Worm (Caenorhabditis elegans): Measurements from ENCODE around the gene ldp-1.

Gene ldp-1

DNA sequence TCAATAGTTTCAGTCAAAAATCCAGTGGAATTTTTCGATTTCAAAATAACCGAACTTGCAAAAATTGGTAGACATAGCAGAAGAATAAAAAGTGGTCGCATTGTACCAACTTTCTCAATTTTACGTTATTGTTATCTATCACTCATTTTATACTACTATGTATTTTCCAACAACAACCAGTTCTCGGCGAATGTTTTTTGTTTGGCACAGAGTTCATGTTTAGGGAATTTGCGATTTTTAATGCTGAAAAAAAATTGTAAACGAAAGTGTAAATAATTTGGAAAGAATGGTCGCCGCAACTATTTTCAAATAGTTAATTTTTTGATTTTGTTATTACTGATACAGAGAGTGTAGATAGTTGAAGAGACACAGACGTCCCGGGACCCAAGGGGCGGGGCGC, 22.1 kb downstream of the ldp-1 start, which contains the start of gene C45H4.21:
Gene C45H4.21, minus strand, starts transcription at position 101 of the 400 bp plus-strand sequence.
- no peak for TF ChIP-seq ceh-18 (tag; optimal IDR thresholded peaks at IDR 0.05)
- no peak for TF ChIP-seq ceh-45 (GFP tag; IDR thresholded peaks at IDR 0.05)
- TF ChIP-seq lim-6 (tag; optimal IDR thresholded peaks at IDR 0.05) = no peak
- TF ChIP-seq ets-4 (tag; optimal IDR thresholded peaks at IDR 0.05) = no peak
- no peak for TF ChIP-seq tbx-2 (tag; optimal IDR thresholded peaks at IDR 0.05)
- TF ChIP-seq pag-3 (tag; optimal IDR thresholded peaks at IDR 0.05; ENCODE audit: borderline replicate concordance) = no peak
- no peak for TF ChIP-seq pqm-1 (tag; optimal IDR thresholded peaks at IDR 0.05)
- TF ChIP-seq ref-2 (tag; optimal IDR thresholded peaks at IDR 0.05) = no peak
- no peak for TF ChIP-seq eyg-1 (tag; optimal IDR thresholded peaks at IDR 0.05)
- no peak for TF ChIP-seq ceh-30 (tag; optimal IDR thresholded peaks at IDR 0.05)
- no peak for TF ChIP-seq che-1 (tag; optimal IDR thresholded peaks at IDR 0.05)
- no peak for TF ChIP-seq ceh-2 (tag; optimal IDR thresholded peaks at IDR 0.05)
- no peak for TF ChIP-seq ceh-9 (tag; optimal IDR thresholded peaks at IDR 0.05)
- TF ChIP-seq pros-1 (tag; optimal IDR thresholded peaks at IDR 0.05) = no peak
- no peak for TF ChIP-seq syd-9 (tag; optimal IDR thresholded peaks at IDR 0.05)
- no peak for TF ChIP-seq sox-4 (tag; optimal IDR thresholded peaks at IDR 0.05)
- TF ChIP-seq zip-5 (tag; optimal IDR thresholded peaks at IDR 0.05) = no peak
- no peak for TF ChIP-seq rnt-1 (tag; optimal IDR thresholded peaks at IDR 0.05)
- no peak for TF ChIP-seq hlh-15 (tag; optimal IDR thresholded peaks at IDR 0.05)
- TF ChIP-seq tbx-7 (tag; optimal IDR thresholded peaks at IDR 0.05) = no peak

DNA sequence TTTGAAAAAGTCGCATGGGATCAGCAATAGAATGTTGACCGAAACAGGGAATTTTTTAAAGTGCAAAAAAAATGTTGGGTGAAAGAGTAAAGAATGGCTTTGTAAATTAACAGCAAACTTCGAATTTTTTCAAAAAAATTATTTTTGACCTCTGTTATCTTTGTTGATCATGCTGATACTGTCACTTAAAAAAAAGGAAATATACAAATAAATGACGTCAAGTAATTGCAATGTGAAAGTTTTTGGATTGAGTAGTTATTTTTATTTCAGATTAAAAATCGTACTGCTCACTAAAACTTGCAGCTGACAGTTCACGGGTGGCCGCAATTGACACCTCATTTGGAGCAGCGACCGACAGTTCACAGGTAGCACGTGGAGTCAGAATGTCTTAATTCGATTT, 23.5 kb downstream of the ldp-1 start, which contains the start of gene C45H4.13:
Gene C45H4.13, minus strand, starts transcription at position 101 of the 400 bp plus-strand sequence.
- TF ChIP-seq nfya-1 (tag; optimal IDR thresholded peaks at IDR 0.05) (no peak), sdc-2 (tag; optimal IDR thresholded peaks at IDR 0.05) (no peak), fkh-6 (tag; optimal IDR thresholded peaks at IDR 0.05) (no peak), hlh-6 (tag; optimal IDR thresholded peaks at IDR 0.05) (no peak), hlh-13 (GFP tag; optimal IDR thresholded peaks at IDR 0.05) (no peak), nhr-11 (tag; optimal IDR thresholded peaks at IDR 0.05) (no peak), ceh-31 (tag; optimal IDR thresholded peaks at IDR 0.05) (no peak)

DNA sequence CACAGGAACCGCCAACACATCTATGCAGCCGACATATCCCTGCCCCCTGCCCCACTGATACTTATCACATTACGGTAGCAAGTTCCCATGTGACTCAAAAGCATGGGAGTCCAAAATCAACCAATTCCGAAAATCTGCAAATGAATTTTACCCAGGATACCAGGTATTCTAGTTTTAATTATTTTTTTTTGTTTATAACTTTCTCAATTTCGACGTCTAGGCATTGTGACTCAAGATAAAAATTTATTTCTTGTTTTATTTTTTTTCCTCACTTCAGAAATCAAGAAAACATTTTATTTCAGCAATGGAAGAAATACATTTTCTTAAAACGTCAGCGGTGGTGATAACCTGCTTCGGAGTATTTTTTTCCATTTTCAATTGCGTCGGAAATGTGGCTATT, 24.1 kb downstream of the ldp-1 start, which contains the start of gene srbc-24:
Gene srbc-24, plus strand, starts transcription at position 301 of the 400 bp plus-strand sequence.
- no peak for TF ChIP-seq ceh-48 (tag; optimal IDR thresholded peaks at IDR 0.05)
- TF ChIP-seq pha-2 (tag; optimal IDR thresholded peaks at IDR 0.05) = no peak
- TF ChIP-seq lim-6 (tag; optimal IDR thresholded peaks at IDR 0.05) = no peak
- TF ChIP-seq ama-1 (optimal IDR thresholded peaks at IDR 0.05) = no peak
- no peak for TF ChIP-seq sox-2 (GFP tag; IDR thresholded peaks at IDR 0.05)
- TF ChIP-seq F13H6.1 (tag; optimal IDR thresholded peaks at IDR 0.05) = no peak

DNA sequence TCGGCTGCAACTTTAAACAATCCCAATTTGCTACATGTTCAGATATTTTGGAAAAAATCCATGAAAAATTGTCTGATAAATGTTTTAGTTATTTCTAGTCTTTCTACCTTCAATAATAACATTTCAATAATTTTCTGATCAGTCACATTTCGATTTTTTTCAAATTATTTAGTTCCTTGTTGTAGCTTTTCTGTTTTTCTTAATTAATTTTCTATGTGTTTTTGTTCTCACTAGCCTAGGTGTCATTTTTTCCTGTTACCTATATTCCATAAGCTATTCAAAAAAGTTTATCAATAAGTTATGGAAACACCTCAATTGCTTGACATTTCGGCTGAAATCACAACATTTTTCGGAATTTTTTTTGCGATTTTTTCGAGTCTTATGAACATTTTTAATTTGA, 25.9 kb downstream of the ldp-1 start, which contains the start of gene srbc-23:
Gene srbc-23, plus strand, starts transcription at position 301 of the 400 bp plus-strand sequence.
- no peak for TF ChIP-seq K09A11.1 (tag; optimal IDR thresholded peaks at IDR 0.05; ENCODE audit: insufficient read depth)
- no peak for TF ChIP-seq ceh-22 (tag; optimal IDR thresholded peaks at IDR 0.05)
- TF ChIP-seq ceh-19 (GFP tag; optimal IDR thresholded peaks at IDR 0.05) = no peak
- no peak for TF ChIP-seq ceh-31 (tag; optimal IDR thresholded peaks at IDR 0.05)
- no peak for TF ChIP-seq npax-4 (tag; optimal IDR thresholded peaks at IDR 0.05)
- no peak for TF ChIP-seq ceh-2 (tag; optimal IDR thresholded peaks at IDR 0.05)
- TF ChIP-seq ceh-18 (tag; optimal IDR thresholded peaks at IDR 0.05) = no peak
- TF ChIP-seq sox-4 (tag; optimal IDR thresholded peaks at IDR 0.05) = no peak
- TF ChIP-seq hlh-13 (GFP tag; optimal IDR thresholded peaks at IDR 0.05) = no peak
- no peak for TF ChIP-seq ahr-1 (tag; optimal IDR thresholded peaks at IDR 0.05)
- TF ChIP-seq mec-3 (tag; optimal IDR thresholded peaks at IDR 0.05; ENCODE audit: borderline replicate concordance) = no peak
- TF ChIP-seq hlh-8 (tag; optimal IDR thresholded peaks at IDR 0.05) = no peak
- no peak for TF ChIP-seq hlh-15 (tag; optimal IDR thresholded peaks at IDR 0.05)
- no peak for TF ChIP-seq rnt-1 (tag; optimal IDR thresholded peaks at IDR 0.05)
- TF ChIP-seq unc-55 (GFP tag; optimal IDR thresholded peaks at IDR 0.05) = no peak
- TF ChIP-seq fkh-6 (tag; optimal IDR thresholded peaks at IDR 0.05) = no peak
- TF ChIP-seq dve-1 (tag; optimal IDR thresholded peaks at IDR 0.05) = no peak
- no peak for TF ChIP-seq ceh-30 (tag; optimal IDR thresholded peaks at IDR 0.05)
- TF ChIP-seq che-1 (tag; optimal IDR thresholded peaks at IDR 0.05) = no peak
- TF ChIP-seq pag-3 (tag; optimal IDR thresholded peaks at IDR 0.05; ENCODE audit: borderline replicate concordance) = no peak

Measured in whole organism, late embryonic.